Worm (Caenorhabditis elegans) whole organism, L4 larva: ENCODE data around the gene ver-3.

Source experiments
- Y48G9A.11 ChIP-seq: fragments of 200-800 bp; sonication (Bioruptor generic); IDR thresholded peaks from 2 replicates; pipeline ENCODE4 v1.3.6; 2022; ENCODE audit warnings: missing genetic modification reagents, missing genetic modification characterization, missing compliant biosample characterization
- attf-4 ChIP-seq: sonication (generic microtip); optimal IDR thresholded peaks from 3 replicates; lab custom pipeline; 2017; ENCODE audit warnings: missing biosample characterization, missing genetic modification characterization
- nhr-11 ChIP-seq: fragments of 150-350 bp; optimal IDR thresholded peaks from 2 replicates; lab custom pipeline; 2014; ENCODE audit warnings: missing biosample characterization, missing genetic modification characterization
- saeg-2 ChIP-seq: fragments of 200-800 bp; sonication (Bioruptor generic); IDR thresholded peaks from 2 replicates; pipeline ENCODE4 v1.3.6; 2022; ENCODE audit warnings: missing genetic modification reagents, missing genetic modification characterization, missing compliant biosample characterization
- zfp-3 ChIP-seq: fragments of 200-800 bp; sonication (Bioruptor generic); conservative IDR thresholded peaks from 2 replicates; pipeline ENCODE4 v1.3.6; 2022; ENCODE audit warnings: missing genetic modification reagents, missing genetic modification characterization, missing compliant biosample characterization

The ver-3 gene

ce11 chrX:11047183-11047582 is 54.9 kb downstream of the ver-3 start, which contains the start of gene clc-1 (continued):
- TF ChIP-seq saeg-2 (GFP tag; lab: Robert Waterston, UW) (no peak), attf-4 (tag; lab: Kevin White, UChicago) (no peak), nhr-11 (tag; lab: Kevin White, UChicago) (no peak), zfp-3 (GFP tag; lab: Robert Waterston, UW) (no peak), Y48G9A.11 (no peak)
